Fruit fly (Drosophila melanogaster): Measurements from ENCODE around the gene CG31463.

Gene CG31463

DNA sequence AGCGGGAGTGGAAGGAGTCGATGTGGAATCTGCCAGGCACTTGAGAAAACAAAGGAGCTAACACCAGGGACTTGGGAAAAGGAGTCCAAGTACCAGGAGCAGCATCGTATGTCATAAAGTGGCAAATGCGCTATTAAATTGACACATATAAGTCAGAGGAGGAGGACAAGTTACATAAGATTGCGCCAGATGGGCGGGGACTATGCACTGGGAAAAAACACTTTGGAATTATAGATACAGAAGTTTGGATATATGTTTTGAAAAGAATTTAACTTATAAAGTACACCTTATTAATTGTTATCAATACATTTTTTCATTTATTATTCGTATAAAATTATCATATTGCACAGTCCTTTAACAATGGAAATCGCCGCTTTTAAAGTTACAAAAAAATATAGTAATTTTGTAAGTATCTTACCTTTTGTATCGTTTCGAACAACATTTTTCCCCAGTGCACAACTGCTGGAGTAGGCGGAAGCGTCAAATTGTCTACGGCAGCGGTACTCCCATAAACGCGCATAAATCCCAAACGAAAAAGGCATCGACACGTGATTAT lies 44.0 kb downstream of the CG31463 start:
- TF ChIP-seq CG12768 (GFP tag; optimal IDR thresholded peaks at IDR 0.05) (no peak), bab1 (GFP tag; optimal IDR thresholded peaks at IDR 0.05) (no peak), ovo (GFP tag; optimal IDR thresholded peaks at IDR 0.05) (no peak), CG14711 (tag; optimal IDR thresholded peaks at IDR 0.05) (no peak)

DNA sequence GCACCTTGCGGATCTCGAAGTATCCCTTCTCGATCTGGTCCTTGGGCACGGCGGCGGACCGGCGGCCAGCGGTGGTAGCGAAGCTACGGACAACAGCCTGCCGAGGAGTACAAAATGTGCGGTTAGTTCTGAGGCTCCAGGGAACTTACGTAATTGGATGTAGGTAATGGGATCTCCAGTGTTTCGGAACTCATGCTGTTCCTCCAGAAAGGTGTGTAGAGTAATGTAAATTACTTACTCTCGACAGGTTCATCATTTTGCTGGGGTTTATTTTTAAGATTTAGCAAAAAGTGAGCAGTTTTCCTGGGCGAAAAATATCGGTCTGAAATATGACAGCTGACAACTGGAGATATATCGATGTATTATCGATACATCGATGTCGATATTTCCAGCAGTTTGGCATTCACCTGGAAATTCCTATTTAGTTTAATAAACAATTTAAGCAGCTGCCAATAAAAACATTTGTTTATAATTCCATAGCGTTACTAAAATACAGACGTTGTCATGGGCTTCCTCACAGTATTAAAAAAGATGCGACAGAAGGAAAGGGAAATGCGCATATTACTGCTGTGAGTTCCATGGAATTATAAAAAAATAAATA lies 48.6 kb downstream of the CG31463 start, which contains the start of the genes COX7A and Arl2:
Gene COX7A (minus strand): TSS at position 369 of the 601 bp plus-strand sequence.
Gene Arl2 (plus strand): TSS at position 426 of the 601 bp plus-strand sequence.
- TF ChIP-seq Crg-1 (GFP tag; optimal IDR thresholded peaks at IDR 0.05) = peak; percentile 20
- TF ChIP-seq CG33017 (tag; optimal IDR thresholded peaks at IDR 0.05) = no peak
- TF ChIP-seq CG11617 (GFP tag; optimal IDR thresholded peaks at IDR 0.05) = no peak
- TF ChIP-seq pad (GFP tag; optimal IDR thresholded peaks at IDR 0.05) = no peak
- TF ChIP-seq tj (GFP tag; optimal IDR thresholded peaks at IDR 0.05) = peak; percentile 23
- TF ChIP-seq CG12768 (GFP tag; optimal IDR thresholded peaks at IDR 0.05) = no peak
- no peak for TF ChIP-seq cnc (optimal IDR thresholded peaks at IDR 0.05)
- TF ChIP-seq toe (GFP tag; optimal IDR thresholded peaks at IDR 0.05) = no peak
- peak; percentile 8 for TF ChIP-seq bab1 (GFP tag; optimal IDR thresholded peaks at IDR 0.05)
- TF ChIP-seq Mnt (GFP tag; optimal IDR thresholded peaks at IDR 0.05) = no peak
- TF ChIP-seq CG1620 (GFP tag; optimal IDR thresholded peaks at IDR 0.05) = no peak
- no peak for TF ChIP-seq Hr96 (GFP tag; optimal IDR thresholded peaks at IDR 0.05)
- no peak for TF ChIP-seq ovo (GFP tag; optimal IDR thresholded peaks at IDR 0.05)
- no peak for TF ChIP-seq cic (GFP tag; optimal IDR thresholded peaks at IDR 0.05)
- peak; percentile 1 for TF ChIP-seq CG7101 (tag; optimal IDR thresholded peaks at IDR 0.05)
- peak; percentile 16 for TF ChIP-seq CG14711 (tag; optimal IDR thresholded peaks at IDR 0.05)
- no peak for TF ChIP-seq Clk (GFP tag; optimal IDR thresholded peaks at IDR 0.05)
- no peak for TF ChIP-seq CG7045 (GFP tag; optimal IDR thresholded peaks at IDR 0.05)
- no peak for TF ChIP-seq CG5204 (GFP tag; optimal IDR thresholded peaks at IDR 0.05)
- TF ChIP-seq kay (GFP tag; ENCODE audit: borderline replicate concordance) = no peak
